In genomic region chr2L:15113234-15113916, dm6 we compare ENCODE assay signal across 1 fruit fly cellular context.
TF ChIP-seq lines count a peak whose summit lies in the region.

stc (plus strand) TSS chr2L:15113480.

TF ChIP-seq in whole organism, embryonic, 481 proteins besides CTCF, POLR2A, EP300 and RAD21 (continued from another document and continues in another):
- TF ChIP-seq Vsx1 (GFP tag; optimal IDR thresholded peaks at IDR 0.05; lab: Kevin White, UChicago) (no peak), chinmo (GFP tag; IDR thresholded peaks at IDR 0.05; lab: Robert Waterston, UW; ENCODE audit: partially characterized antibody) (0 out of 4 replicates have a peak, but pooled peaks have one; percentile 68), CG15696 (tag; optimal IDR thresholded peaks at IDR 0.05; lab: Kevin White, UChicago) (peak; percentile 21), CHES-1-like (GFP tag; optimal IDR thresholded peaks at IDR 0.05; lab: Kevin White, UChicago) (peak; percentile 67), CG9797 (GFP tag; optimal IDR thresholded peaks at IDR 0.05; lab: Kevin White, UChicago) (peak; percentile 95), CG10267 (tag; optimal IDR thresholded peaks at IDR 0.05; lab: Kevin White, UChicago) (peak; percentile 92), CG15073 (GFP tag; optimal IDR thresholded peaks at IDR 0.05; lab: Kevin White, UChicago) (no peak), CG10431 (GFP tag; optimal IDR thresholded peaks at IDR 0.05; lab: Kevin White, UChicago) (peak; percentile 29), CG9437 (GFP tag; optimal IDR thresholded peaks at IDR 0.05; lab: Kevin White, UChicago) (no peak), CG30403 (GFP tag; optimal IDR thresholded peaks at IDR 0.05; lab: Kevin White, UChicago) (peak; percentile 63), knrl (GFP tag; IDR thresholded peaks at IDR 0.05; lab: Robert Waterston, UW; ENCODE audit: partially characterized antibody) (peak; percentile 67), Dbx (GFP tag; IDR thresholded peaks at IDR 0.05; lab: Robert Waterston, UW) (peak; percentile 56; the same call in 2 of the 3 replicates), Dref (GFP tag; IDR thresholded peaks at IDR 0.05; lab: Robert Waterston, UW) (peak; percentile 89), Ets65A (GFP tag; lab: Kevin White, UChicago) (peak; percentile 79), CG31365 (tag; optimal IDR thresholded peaks at IDR 0.05; lab: Kevin White, UChicago) (peak; percentile 14), CG43689 (GFP tag; IDR thresholded peaks at IDR 0.05; lab: Robert Waterston, UW) (no peak), amos (GFP tag; IDR thresholded peaks at IDR 0.05; lab: Robert Waterston, UW; ENCODE audit: partially characterized antibody) (peak; percentile 75), Abd-B (GFP tag; optimal IDR thresholded peaks at IDR 0.05; lab: Kevin White, UChicago) (peak; percentile 51), HmgZ (tag; optimal IDR thresholded peaks at IDR 0.05; lab: Kevin White, UChicago) (peak; percentile 82), aop (GFP tag; IDR thresholded peaks at IDR 0.05; lab: Robert Waterston, UW) (0 out of 2 replicates have a peak, but pooled peaks have one; percentile 21), PHDP (tag; optimal IDR thresholded peaks at IDR 0.05; lab: Kevin White, UChicago) (peak; percentile 36), CG18011 (GFP tag; optimal IDR thresholded peaks at IDR 0.05; lab: Kevin White, UChicago) (peak; percentile 65), da (GFP tag; optimal IDR thresholded peaks at IDR 0.05; lab: Kevin White, UChicago) (peak; percentile 32), Oli (tag; optimal IDR thresholded peaks at IDR 0.05; lab: Kevin White, UChicago) (no peak), CG9609 (GFP tag; optimal IDR thresholded peaks at IDR 0.05; lab: Kevin White, UChicago) (peak; percentile 31), Stat92E (GFP tag; optimal IDR thresholded peaks at IDR 0.05; lab: Kevin White, UChicago) (peak in 1 of 3 experiments; percentile 37), CG16813 (GFP tag; IDR thresholded peaks at IDR 0.05; lab: Robert Waterston, UW; ENCODE audit: partially characterized antibody) (peak; percentile 75), psq (GFP tag; optimal IDR thresholded peaks at IDR 0.05; lab: Kevin White, UChicago) (no peak), CG2199 (GFP tag; IDR thresholded peaks at IDR 0.05; lab: Robert Waterston, UW) (peak; percentile 69; the same call in 2 of the 3 replicates), wek (GFP tag; optimal IDR thresholded peaks at IDR 0.05; lab: Kevin White, UChicago) (peak; percentile 20), CG6254 (GFP tag; optimal IDR thresholded peaks at IDR 0.05; lab: Kevin White, UChicago) (no peak), bab2 (GFP tag; optimal IDR thresholded peaks at IDR 0.05; lab: Kevin White, UChicago) (peak; percentile 12), mirr (GFP tag; optimal IDR thresholded peaks at IDR 0.05; lab: Kevin White, UChicago) (peak; percentile 32), ind (GFP tag; optimal IDR thresholded peaks at IDR 0.05; lab: Kevin White, UChicago) (peak; percentile 36), CG3163 (GFP tag; optimal IDR thresholded peaks at IDR 0.05; lab: Kevin White, UChicago) (peak; percentile 45), hkb (optimal IDR thresholded peaks at IDR 0.05; lab: Kevin White, UChicago) (peak; percentile 60), hkb (GFP tag; IDR thresholded peaks at IDR 0.05; lab: Robert Waterston, UW) (0 out of 2 replicates have a peak, but pooled peaks have one; percentile 16), ab (GFP tag; optimal IDR thresholded peaks at IDR 0.05; lab: Kevin White, UChicago) (no peak), mam (GFP tag; optimal IDR thresholded peaks at IDR 0.05; lab: Kevin White, UChicago) (peak; percentile 52), grn (GFP tag; optimal IDR thresholded peaks at IDR 0.05; lab: Kevin White, UChicago) (no peak), CG31441 (GFP tag; IDR thresholded peaks at IDR 0.05; lab: Robert Waterston, UW) (0 out of 2 replicates have a peak, but pooled peaks have one; percentile 33), CG3995 (GFP tag; optimal IDR thresholded peaks at IDR 0.05; lab: Kevin White, UChicago) (peak; percentile 35), inv (GFP tag; IDR thresholded peaks at IDR 0.05; lab: Robert Waterston, UW; ENCODE audit: partially characterized antibody) (peak; percentile 36; the same call in 1 of the 2 replicates), Rfx (GFP tag; IDR thresholded peaks at IDR 0.05; lab: Robert Waterston, UW) (peak; percentile 70), wdn (GFP tag; IDR thresholded peaks at IDR 0.05; lab: Robert Waterston, UW) (no peak), jing (GFP tag; optimal IDR thresholded peaks at IDR 0.05; lab: Kevin White, UChicago) (no peak), CG4820 (GFP tag; optimal IDR thresholded peaks at IDR 0.05; lab: Kevin White, UChicago) (no peak), Dll (GFP tag; IDR thresholded peaks at IDR 0.05; lab: Robert Waterston, UW; ENCODE audit: partially characterized antibody) (peak; percentile 64), dysf (GFP tag; IDR thresholded peaks at IDR 0.05; lab: Robert Waterston, UW) (peak; percentile 14; the same call in 1 of the 3 replicates), NC2β (GFP tag; optimal IDR thresholded peaks at IDR 0.05; lab: Kevin White, UChicago) (peak; percentile 63), bbx (GFP tag; IDR thresholded peaks at IDR 0.05; lab: Robert Waterston, UW; ENCODE audit: partially characterized antibody) (peak; percentile 85), zfh2 (GFP tag; optimal IDR thresholded peaks at IDR 0.05; lab: Kevin White, UChicago) (peak; percentile 51), Doc3 (GFP tag; IDR thresholded peaks at IDR 0.05; lab: Robert Waterston, UW; ENCODE audit: partially characterized antibody) (peak; percentile 55; the same call in 2 of the 3 replicates), lbe (GFP tag; optimal IDR thresholded peaks at IDR 0.05; lab: Kevin White, UChicago) (peak; percentile 47), CG8359 (GFP tag; optimal IDR thresholded peaks at IDR 0.05; lab: Kevin White, UChicago; ENCODE audit: borderline replicate concordance) (no peak), kah (GFP tag; optimal IDR thresholded peaks at IDR 0.05; lab: Kevin White, UChicago) (no peak), twi (tag; optimal IDR thresholded peaks at IDR 0.05; lab: Kevin White, UChicago) (no peak), CG3065 (GFP tag; optimal IDR thresholded peaks at IDR 0.05; lab: Kevin White, UChicago) (no peak), MESR4 (GFP tag; optimal IDR thresholded peaks at IDR 0.05; lab: Kevin White, UChicago) (peak; percentile 74), hth (optimal IDR thresholded peaks at IDR 0.05; lab: Kevin White, UChicago) (no peak), Antp (GFP tag; optimal IDR thresholded peaks at IDR 0.05; lab: Kevin White, UChicago) (peak; percentile 45), MTF-1 (GFP tag; optimal IDR thresholded peaks at IDR 0.05; lab: Kevin White, UChicago; ENCODE audit: borderline replicate concordance) (peak; percentile 65), CG8089 (GFP tag; optimal IDR thresholded peaks at IDR 0.05; lab: Kevin White, UChicago) (peak; percentile 17), Atf3 (GFP tag; optimal IDR thresholded peaks at IDR 0.05; lab: Kevin White, UChicago) (peak; percentile 1), sob (GFP tag; IDR thresholded peaks at IDR 0.05; lab: Robert Waterston, UW) (peak; percentile 33; the same call in 1 of the 2 replicates), CG11456 (GFP tag; IDR thresholded peaks at IDR 0.05; lab: Robert Waterston, UW) (peak; percentile 76), ranshi (GFP tag; IDR thresholded peaks at IDR 0.05; lab: Robert Waterston, UW) (no peak; the same call in 1 of the 2 replicates), CG4282 (GFP tag; optimal IDR thresholded peaks at IDR 0.05; lab: Kevin White, UChicago) (peak; percentile 51), Hr51 (GFP tag; optimal IDR thresholded peaks at IDR 0.05; lab: Kevin White, UChicago) (peak in 1 of 2 experiments; percentile 23), CrebB (tag; optimal IDR thresholded peaks at IDR 0.05; lab: Kevin White, UChicago) (peak; percentile 34), MBD-R2 (GFP tag; IDR thresholded peaks at IDR 0.05; lab: Robert Waterston, UW) (peak; percentile 81), sens (GFP tag; lab: Kevin White, UChicago) (peak; percentile 93), mld (GFP tag; IDR thresholded peaks at IDR 0.05; lab: Robert Waterston, UW; ENCODE audit: partially characterized antibody) (peak; percentile 56; the same call in 1 of the 3 replicates), CG33557 (GFP tag; optimal IDR thresholded peaks at IDR 0.05; lab: Kevin White, UChicago) (peak; percentile 37), B-H2 (GFP tag; optimal IDR thresholded peaks at IDR 0.05; lab: Kevin White, UChicago) (peak; percentile 61), CG30431 (GFP tag; optimal IDR thresholded peaks at IDR 0.05; lab: Kevin White, UChicago) (no peak), CG15479 (GFP tag; optimal IDR thresholded peaks at IDR 0.05; lab: Kevin White, UChicago) (no peak), Lhr (GFP tag; optimal IDR thresholded peaks at IDR 0.05; lab: Kevin White, UChicago) (peak; percentile 69), Dek (tag; optimal IDR thresholded peaks at IDR 0.05; lab: Kevin White, UChicago) (no peak), Tbp (GFP tag; optimal IDR thresholded peaks at IDR 0.05; lab: Kevin White, UChicago) (no peak), D (optimal IDR thresholded peaks at IDR 0.05; lab: Kevin White, UChicago) (no peak), D (GFP tag; optimal IDR thresholded peaks at IDR 0.05; lab: Kevin White, UChicago) (no peak), Gsc (GFP tag; IDR thresholded peaks at IDR 0.05; lab: Robert Waterston, UW) (no peak), CG12659 (GFP tag; optimal IDR thresholded peaks at IDR 0.05; lab: Kevin White, UChicago) (peak; percentile 83), ken (GFP tag; IDR thresholded peaks at IDR 0.05; lab: Robert Waterston, UW) (peak; percentile 35; the same call in 1 of the 3 replicates), zen (tag; optimal IDR thresholded peaks at IDR 0.05; lab: Kevin White, UChicago) (peak; percentile 57), CG8281 (tag; optimal IDR thresholded peaks at IDR 0.05; lab: Kevin White, UChicago) (no peak), HLHmδ (GFP tag; optimal IDR thresholded peaks at IDR 0.05; lab: Kevin White, UChicago) (no peak), tna (GFP tag; IDR thresholded peaks at IDR 0.05; lab: Robert Waterston, UW; ENCODE audit: partially characterized antibody) (peak; percentile 61; the same call in 1 of the 2 replicates), CG11093 (GFP tag; IDR thresholded peaks at IDR 0.05; lab: Robert Waterston, UW) (no peak), Meics (GFP tag; optimal IDR thresholded peaks at IDR 0.05; lab: Kevin White, UChicago) (peak; percentile 39), slou (GFP tag; optimal IDR thresholded peaks at IDR 0.05; lab: Kevin White, UChicago) (peak; percentile 34), Elba2 (GFP tag; optimal IDR thresholded peaks at IDR 0.05; lab: Kevin White, UChicago) (peak; percentile 44), z (GFP tag; IDR thresholded peaks at IDR 0.05; lab: Robert Waterston, UW) (no peak), Mad (GFP tag; optimal IDR thresholded peaks at IDR 0.05; lab: Kevin White, UChicago) (peak; percentile 66), CG4617 (GFP tag; optimal IDR thresholded peaks at IDR 0.05; lab: Kevin White, UChicago; ENCODE audit: borderline replicate concordance) (peak; percentile 93), trem (tag; optimal IDR thresholded peaks at IDR 0.05; lab: Kevin White, UChicago) (peak; percentile 100), CG13775 (GFP tag; optimal IDR thresholded peaks at IDR 0.05; lab: Kevin White, UChicago) (peak; percentile 5), Aef1 (GFP tag; IDR thresholded peaks at IDR 0.05; lab: Robert Waterston, UW) (peak; percentile 18; the same call in 1 of the 3 replicates), HLH4C (GFP tag; IDR thresholded peaks at IDR 0.05; lab: Robert Waterston, UW; ENCODE audit: partially characterized antibody) (peak; percentile 66), prd (optimal IDR thresholded peaks at IDR 0.05; lab: Kevin White, UChicago) (no peak), prd (GFP tag; IDR thresholded peaks at IDR 0.05; lab: Robert Waterston, UW) (no peak), Nf-YA (GFP tag; IDR thresholded peaks at IDR 0.05; lab: Robert Waterston, UW) (no peak), CG1792 (GFP tag; optimal IDR thresholded peaks at IDR 0.05; lab: Kevin White, UChicago) (peak; percentile 52), CG9932 (GFP tag; IDR thresholded peaks at IDR 0.05; lab: Robert Waterston, UW) (peak; percentile 69), CG33213 (GFP tag; optimal IDR thresholded peaks at IDR 0.05; lab: Kevin White, UChicago) (peak; percentile 73), Dad (GFP tag; optimal IDR thresholded peaks at IDR 0.05; lab: Kevin White, UChicago) (no peak), ERR (GFP tag; optimal IDR thresholded peaks at IDR 0.05; lab: Kevin White, UChicago) (peak; percentile 28), CG3847 (GFP tag; IDR thresholded peaks at IDR 0.05; lab: Robert Waterston, UW) (peak; percentile 85), dm (GFP tag; optimal IDR thresholded peaks at IDR 0.05; lab: Kevin White, UChicago) (peak; percentile 78), vvl (GFP tag; IDR thresholded peaks at IDR 0.05; lab: Robert Waterston, UW) (peak; percentile 79), vnd (GFP tag; IDR thresholded peaks at IDR 0.05; lab: Robert Waterston, UW; ENCODE audit: partially characterized antibody) (peak; percentile 28; the same call in 1 of the 3 replicates), Mrtf (GFP tag; IDR thresholded peaks at IDR 0.05; lab: Robert Waterston, UW) (no peak), dimm (GFP tag; IDR thresholded peaks at IDR 0.05; lab: Robert Waterston, UW) (no peak), Dip3 (GFP tag; optimal IDR thresholded peaks at IDR 0.05; lab: Kevin White, UChicago) (peak; percentile 36), CG34422 (GFP tag; IDR thresholded peaks at IDR 0.05; lab: Robert Waterston, UW) (no peak), ewg (GFP tag; optimal IDR thresholded peaks at IDR 0.05; lab: Kevin White, UChicago) (peak; percentile 9), CG8924 (tag; optimal IDR thresholded peaks at IDR 0.05; lab: Kevin White, UChicago) (peak; percentile 68), CG3726 (GFP tag; IDR thresholded peaks at IDR 0.05; lab: Robert Waterston, UW) (no peak), CG5245 (GFP tag; optimal IDR thresholded peaks at IDR 0.05; lab: Kevin White, UChicago) (peak; percentile 46), CG12104 (GFP tag; optimal IDR thresholded peaks at IDR 0.05; lab: Kevin White, UChicago) (peak; percentile 7), Hmr (GFP tag; optimal IDR thresholded peaks at IDR 0.05; lab: Kevin White, UChicago) (peak; percentile 49), ttk (GFP tag; IDR thresholded peaks at IDR 0.05; lab: Robert Waterston, UW) (no peak), Bgb (GFP tag; IDR thresholded peaks at IDR 0.05; lab: Robert Waterston, UW; ENCODE audit: partially characterized antibody) (peak; percentile 88), Sry-β (GFP tag; optimal IDR thresholded peaks at IDR 0.05; lab: Kevin White, UChicago) (no peak), CG7839 (tag; optimal IDR thresholded peaks at IDR 0.05; lab: Kevin White, UChicago) (no peak), sna (GFP tag; IDR thresholded peaks at IDR 0.05; lab: Robert Waterston, UW; ENCODE audit: partially characterized antibody) (peak; percentile 79)
